Fruit fly (Drosophila melanogaster) whole organism, larva: ENCODE measurements around the gene CG6168.
A peak's percentile ranks its signal among the peaks of the same experiment; 100 is the strongest.

Source experiments
- noc ChIP-seq: fragments of 200-800 bp; sonication (Bioruptor generic); optimal IDR thresholded peaks from 3 replicates; lab custom pipeline; 2019; ENCODE audit warnings: missing biosample characterization, mild to moderate bottlenecking, missing genetic modification characterization, moderate library complexity

The CG6168 gene

dm6 chr3L:11321619-11322018, at the start of gene CG6168:
TSS of gene CG6168 (minus strand) at chr3L:11321719.
- TF ChIP-seq noc: no peak

- TF ChIP-seq noc: no peak
Observed at dm6 chr3L:11369778-11370684, 48.5 kb upstream of the CG6168 start.

DNA sequence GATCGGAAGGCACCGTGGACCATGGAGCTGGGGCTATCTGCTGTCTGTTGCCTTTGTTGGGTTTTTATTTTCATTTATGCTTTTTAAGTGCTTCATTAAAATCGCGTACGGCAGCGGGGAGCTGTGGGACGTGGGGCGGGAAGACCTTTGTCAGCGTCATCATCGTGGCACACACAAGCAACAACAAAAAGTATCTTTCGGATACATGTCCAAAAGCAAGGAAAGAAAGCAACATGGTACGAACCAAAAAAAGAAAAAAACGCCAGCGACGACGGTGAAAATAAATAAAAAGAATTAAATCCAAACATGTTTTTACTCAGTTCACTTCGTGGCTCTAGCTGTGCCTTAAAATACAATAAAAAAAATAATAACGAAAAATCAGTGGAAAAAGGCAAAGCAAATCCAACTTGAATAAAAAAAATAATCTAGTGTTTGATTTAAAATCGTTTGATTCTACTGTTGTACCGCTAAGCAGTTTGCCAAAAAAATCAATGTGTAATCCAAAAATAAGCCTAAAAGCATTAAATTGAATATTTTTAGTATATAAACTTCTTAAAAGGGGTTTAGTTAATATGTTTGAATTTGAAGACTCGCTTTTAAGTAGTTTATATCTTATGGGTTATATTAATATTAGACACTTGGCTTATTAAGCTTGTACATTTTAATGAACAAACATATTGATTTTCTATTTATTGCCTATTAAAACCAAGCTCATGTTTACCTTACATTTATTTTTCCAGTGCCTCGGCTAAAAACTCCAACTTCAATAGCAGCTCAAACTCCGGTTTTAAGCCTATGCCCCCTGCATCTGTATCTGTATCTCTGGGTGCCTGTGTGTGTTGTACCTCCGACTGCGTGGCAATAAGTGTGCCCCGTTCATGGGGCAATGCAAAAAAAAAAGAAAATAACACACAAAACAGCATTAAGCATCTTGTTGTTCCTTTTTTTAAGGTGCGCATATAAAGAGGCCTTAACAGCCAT, 47.1 kb upstream of the CG6168 start:
- no peak for TF ChIP-seq noc

dm6 chr3L:11367797-11368196, 46.3 kb upstream of the CG6168 start:
- TF ChIP-seq noc: no peak

dm6 chr3L:11366422-11366821, 44.9 kb upstream of the CG6168 start:
- no peak for TF ChIP-seq noc

- no peak for TF ChIP-seq noc
Observed at dm6 chr3L:11365432-11366318, 44.2 kb upstream of the CG6168 start.

- no peak for TF ChIP-seq noc
Observed at dm6 chr3L:11364835-11365431, 43.4 kb upstream of the CG6168 start, which contains the start of gene CG6163. TSS of gene CG6163 (minus strand) at chr3L:11364885.

DNA sequence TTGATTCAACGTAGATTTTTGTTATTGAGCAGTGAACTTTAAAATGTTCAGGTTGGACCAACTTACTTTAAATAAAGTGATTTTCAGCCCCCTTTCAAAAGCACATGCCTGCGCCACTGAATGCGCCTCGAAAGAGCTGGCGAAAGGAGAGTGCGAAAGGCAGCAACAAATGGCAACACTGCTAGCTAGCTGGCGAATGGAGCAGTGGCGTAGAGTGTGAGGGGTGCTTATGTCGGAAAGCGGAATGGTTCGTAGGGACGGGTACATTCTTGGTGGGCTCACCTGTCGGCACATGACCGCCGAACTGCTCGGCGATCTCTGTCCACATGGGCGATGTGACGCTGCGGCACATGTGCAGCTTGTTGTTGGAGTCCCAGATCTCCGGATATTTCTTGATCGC, 42.8 kb upstream of the CG6168 start:
- TF ChIP-seq noc: peak; percentile 30

dm6 chr3L:11359596-11359995, 38.1 kb upstream of the CG6168 start:
- TF ChIP-seq noc: no peak

- TF ChIP-seq noc: no peak
Observed at dm6 chr3L:11358733-11359132, 37.2 kb upstream of the CG6168 start.

dm6 chr3L:11357059-11357458, 35.5 kb upstream of the CG6168 start:
- no peak for TF ChIP-seq noc

DNA sequence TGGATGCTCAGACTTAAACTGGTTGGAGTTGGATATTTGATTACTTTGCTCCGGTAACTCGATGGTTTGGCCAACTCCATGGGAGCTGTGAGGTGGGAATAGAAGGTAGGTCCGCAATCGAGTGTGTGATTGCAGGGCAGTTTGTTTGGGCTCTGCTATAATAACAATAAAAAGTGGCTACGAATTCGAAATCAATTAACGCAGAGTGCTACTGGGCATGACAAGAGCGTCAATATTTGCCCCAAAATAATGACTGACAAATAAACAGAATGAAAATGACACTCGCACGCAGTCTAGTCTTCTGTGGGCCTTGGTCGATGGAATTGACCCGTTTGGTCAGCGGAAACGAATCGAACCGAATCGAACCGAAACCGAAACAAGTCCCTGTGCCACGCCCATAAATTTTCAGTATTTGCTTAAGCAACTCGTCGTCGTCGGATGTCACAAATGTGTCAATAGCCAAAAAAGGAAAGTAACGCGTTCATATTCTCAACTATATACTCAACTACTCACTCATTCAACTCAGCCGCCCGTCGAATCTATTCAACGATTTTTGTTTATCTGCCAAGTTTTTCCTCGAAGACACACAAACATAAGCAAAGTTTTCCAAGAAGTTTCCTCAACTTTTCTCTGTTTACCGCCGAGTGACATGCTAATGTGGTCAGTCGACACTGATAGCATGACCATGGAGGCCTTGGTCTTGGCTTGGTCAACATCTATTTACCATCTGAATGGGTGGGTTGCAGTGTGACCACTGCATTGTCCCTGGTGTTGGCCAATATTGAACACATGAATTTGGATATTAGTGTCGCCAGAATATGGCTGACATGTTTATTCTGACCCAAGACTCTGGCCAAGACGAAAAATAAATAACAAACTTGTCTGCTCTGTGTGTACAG, 34.2 kb upstream of the CG6168 start:
- TF ChIP-seq noc: no peak

- TF ChIP-seq noc: peak; percentile 40
Observed at dm6 chr3L:11354298-11354757, 32.8 kb upstream of the CG6168 start.

DNA sequence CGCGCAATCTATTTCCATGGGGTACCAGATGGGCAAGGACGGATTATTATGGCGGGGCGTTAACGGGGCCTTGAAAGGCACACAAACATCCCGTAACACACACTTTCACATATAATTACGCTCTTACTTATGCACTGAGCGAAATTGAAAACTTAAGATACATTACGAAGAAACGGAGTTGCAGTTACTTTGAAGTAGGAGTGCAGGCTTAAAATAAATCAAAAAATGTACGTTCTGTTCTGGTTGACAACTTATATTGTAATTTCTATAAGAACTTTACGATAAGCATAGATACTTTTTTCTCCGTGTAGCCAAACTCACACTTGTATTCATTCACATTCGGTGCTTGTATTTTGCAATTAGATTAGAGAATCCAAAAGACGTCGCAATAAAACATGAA, 31.5 kb upstream of the CG6168 start:
- TF ChIP-seq noc: peak; percentile 99

- no peak for TF ChIP-seq noc
Observed at dm6 chr3L:11351715-11352114, 30.2 kb upstream of the CG6168 start.
